Worm (Caenorhabditis elegans) whole organism, L4 larva: Measurements from ENCODE around the gene kin-5.

Experiments used
- F26F4.8 ChIP-seq: fragments of 200-800 bp; sonication (Bioruptor generic); conservative IDR thresholded peaks from 2 replicates; pipeline ENCODE4 v1.3.6; 2022; ENCODE audit warnings: missing genetic modification characterization, missing compliant biosample characterization
- F49E8.2 ChIP-seq: sonication (generic microtip); optimal IDR thresholded peaks from 2 replicates; lab custom pipeline; 2016; ENCODE audit warnings: missing compliant biosample characterization, mild to moderate bottlenecking, missing genetic modification characterization, borderline replicate concordance
- T20F7.1 ChIP-seq: fragments of 200-800 bp; sonication (Bioruptor generic); optimal IDR thresholded peaks from 2 replicates; lab custom pipeline; 2018; ENCODE audit warnings: mild to moderate bottlenecking, missing genetic modification characterization, missing compliant biosample characterization
- Y75B8A.6 ChIP-seq: fragments of 200-800 bp; sonication (Bioruptor generic); IDR thresholded peaks from 2 replicates; pipeline ENCODE4 v1.3.6; 2022; ENCODE audit warnings: missing genetic modification reagents, missing genetic modification characterization, missing compliant biosample characterization
- ZK546.5 ChIP-seq, 2 experiments: sonication (generic microtip); optimal IDR thresholded peaks; 2 replicates each; lab custom pipeline; 2017; ENCODE audit warnings: missing biosample characterization in 2 of 2, missing genetic modification characterization in 2 of 2
- aha-1 ChIP-seq: fragments of 150-350 bp; peaks from one replicate; lab custom pipeline; 2014; ENCODE audit warnings: missing biosample characterization, missing genetic modification characterization
- arid-1 ChIP-seq: fragments of 200-800 bp; sonication (Bioruptor generic); conservative IDR thresholded peaks from 2 replicates; pipeline ENCODE4 v1.3.6; 2022; ENCODE audit warnings: missing genetic modification reagents, missing genetic modification characterization, missing compliant biosample characterization
- ceh-32 ChIP-seq: sonication (generic microtip); optimal IDR thresholded peaks from 2 replicates; lab custom pipeline; 2016; ENCODE audit warnings: mild to moderate bottlenecking, missing genetic modification characterization, missing compliant biosample characterization; ENCODE audit not compliant: poor library complexity
- ceh-82 ChIP-seq: sonication (generic microtip); optimal IDR thresholded peaks from 2 replicates; lab custom pipeline; 2017; ENCODE audit warnings: missing biosample characterization, missing genetic modification characterization
- daf-19 ChIP-seq: fragments of 200-800 bp; sonication (Bioruptor generic); conservative IDR thresholded peaks from 2 replicates; pipeline ENCODE4 v1.3.6; 2022; ENCODE audit warnings: missing genetic modification characterization, missing compliant biosample characterization
- daf-8 ChIP-seq: fragments of 200-800 bp; sonication (Bioruptor generic); IDR thresholded peaks from 2 replicates; pipeline ENCODE4 v1.3.6; 2022; ENCODE audit warnings: missing genetic modification characterization, missing compliant biosample characterization
- dmd-8 ChIP-seq: fragments of 200-800 bp; sonication (Bioruptor generic); IDR thresholded peaks from 2 replicates; pipeline ENCODE4 v1.3.6; 2022; ENCODE audit warnings: missing genetic modification characterization, missing compliant biosample characterization
- dmd-9 ChIP-seq: fragments of 200-800 bp; sonication (Bioruptor generic); IDR thresholded peaks from 2 replicates; pipeline ENCODE4 v1.3.6; 2022; ENCODE audit warnings: missing genetic modification reagents, missing genetic modification characterization, missing compliant biosample characterization
- duxl-1 ChIP-seq: sonication (generic microtip); optimal IDR thresholded peaks from 2 replicates; lab custom pipeline; 2016; ENCODE audit warnings: mild to moderate bottlenecking, missing genetic modification characterization, moderate library complexity, missing compliant biosample characterization; ENCODE audit not compliant: poor library complexity
- dve-1 ChIP-seq: sonication (generic microtip); optimal IDR thresholded peaks from 2 replicates; lab custom pipeline; 2017; ENCODE audit warnings: antibody characterized with exemption, mild to moderate bottlenecking, missing genetic modification characterization, missing compliant biosample characterization; ENCODE audit not compliant: insufficient read depth
- egl-27 ChIP-seq: sonication (generic microtip); optimal IDR thresholded peaks from 3 replicates; lab custom pipeline; 2017; ENCODE audit warnings: missing biosample characterization, missing genetic modification reagents, missing genetic modification characterization
- hif-1 ChIP-seq, 2 experiments: sonication (generic microtip); optimal IDR thresholded peaks; 2 replicates each; lab custom pipeline; 2016 to 2017; ENCODE audit warnings: missing compliant biosample characterization in 2 of 2, missing genetic modification characterization in 2 of 2, missing genetic modification reagents in 2 of 2, missing genotype in 2 of 2, mild to moderate bottlenecking in 1 of 2
- hlh-11 ChIP-seq: fragments of 200-800 bp; sonication (Bioruptor generic); optimal IDR thresholded peaks from 2 replicates; lab custom pipeline; 2018; ENCODE audit warnings: mild to moderate bottlenecking, missing genetic modification characterization, missing compliant biosample characterization
- jun-1 ChIP-seq: fragments of 150-350 bp; optimal IDR thresholded peaks from 2 replicates; lab custom pipeline; 2014; ENCODE audit warnings: missing biosample characterization, missing genetic modification reagents, missing genetic modification characterization
- lin-13 ChIP-seq: fragments of 150-350 bp; optimal IDR thresholded peaks from 2 replicates; lab custom pipeline; 2014; ENCODE audit warnings: missing biosample characterization, missing genetic modification reagents, missing genetic modification characterization
- lin-15B ChIP-seq: fragments of 150-350 bp; sonication (generic microtip); optimal IDR thresholded peaks from 3 replicates; lab custom pipeline; 2014; ENCODE audit warnings: missing biosample characterization, missing genetic modification characterization
- madf-9 ChIP-seq: fragments of 200-800 bp; sonication (Bioruptor generic); conservative IDR thresholded peaks from 2 replicates; pipeline ENCODE4 v1.3.6; 2022; ENCODE audit warnings: missing genetic modification reagents, missing genetic modification characterization, missing compliant biosample characterization
- mdl-1 ChIP-seq, 2 experiments: fragments of 150-350 bp in 1 of 2; sonication (generic microtip) in 1 of 2; optimal IDR thresholded peaks; 2 replicates each; lab custom pipeline; 2014 to 2017; ENCODE audit warnings: missing biosample characterization in 2 of 2, missing genetic modification characterization in 2 of 2
- mdt-29 ChIP-seq: fragments of 200-800 bp; sonication (Bioruptor generic); IDR thresholded peaks from 2 replicates; pipeline ENCODE4 v1.3.6; 2022; ENCODE audit warnings: missing genetic modification reagents, missing genetic modification characterization, missing compliant biosample characterization
- mes-2 ChIP-seq: sonication (generic microtip); optimal IDR thresholded peaks from 2 replicates; lab custom pipeline; 2016; ENCODE audit warnings: missing genotype, mild to moderate bottlenecking, missing genetic modification characterization, missing compliant biosample characterization; ENCODE audit not compliant: poor library complexity, severe bottlenecking
- mxl-2 ChIP-seq: fragments of 200-800 bp; sonication (Bioruptor generic); conservative IDR thresholded peaks from 2 replicates; pipeline ENCODE4 v1.3.6; 2022; ENCODE audit warnings: missing genetic modification reagents, missing genetic modification characterization, missing compliant biosample characterization
- mxl-3 ChIP-seq: fragments of 200-800 bp; sonication (Bioruptor generic); optimal IDR thresholded peaks from 2 replicates; lab custom pipeline; 2018; ENCODE audit warnings: mild to moderate bottlenecking, missing genetic modification characterization, missing compliant biosample characterization
- nhr-10 ChIP-seq: fragments of 150-350 bp; optimal IDR thresholded peaks from 2 replicates; lab custom pipeline; 2014; ENCODE audit warnings: missing biosample characterization, missing genetic modification characterization
- nhr-102 ChIP-seq: sonication (generic microtip); optimal IDR thresholded peaks from 2 replicates; lab custom pipeline; 2016; ENCODE audit warnings: mild to moderate bottlenecking, missing genetic modification characterization, moderate library complexity, missing compliant biosample characterization
- nhr-111 ChIP-seq: fragments of 200-800 bp; sonication (Bioruptor generic); optimal IDR thresholded peaks from 2 replicates; lab custom pipeline; 2018; ENCODE audit warnings: mild to moderate bottlenecking, missing genetic modification characterization, missing compliant biosample characterization
- nhr-25 ChIP-seq: sonication (generic microtip); optimal IDR thresholded peaks from 2 replicates; lab custom pipeline; 2017; ENCODE audit warnings: missing genetic modification characterization, mild to moderate bottlenecking, missing compliant biosample characterization, antibody characterized with exemption, moderate library complexity, borderline replicate concordance; ENCODE audit not compliant: insufficient read depth
- nhr-41 ChIP-seq: fragments of 200-800 bp; sonication (Bioruptor generic); IDR thresholded peaks from 2 replicates; pipeline ENCODE4 v1.3.6; 2022; ENCODE audit warnings: missing genetic modification reagents, missing genetic modification characterization, missing compliant biosample characterization
- nhr-42 ChIP-seq: fragments of 200-800 bp; sonication (Bioruptor generic); IDR thresholded peaks from 2 replicates; pipeline ENCODE4 v1.3.6; 2022; ENCODE audit warnings: missing genetic modification characterization, missing compliant biosample characterization
- nhr-77 ChIP-seq: fragments of 150-350 bp; optimal IDR thresholded peaks from 2 replicates; lab custom pipeline; 2014; ENCODE audit warnings: missing biosample characterization, missing genetic modification characterization
- php-3 ChIP-seq: fragments of 200-800 bp; sonication (Bioruptor generic); IDR thresholded peaks from 2 replicates; pipeline ENCODE4 v1.3.6; 2022; ENCODE audit warnings: missing genetic modification reagents, missing genetic modification characterization, missing compliant biosample characterization
- saeg-2 ChIP-seq: fragments of 200-800 bp; sonication (Bioruptor generic); IDR thresholded peaks from 2 replicates; pipeline ENCODE4 v1.3.6; 2022; ENCODE audit warnings: missing genetic modification reagents, missing genetic modification characterization, missing compliant biosample characterization
- sdz-12 ChIP-seq: fragments of 200-800 bp; sonication (Bioruptor generic); optimal IDR thresholded peaks from 2 replicates; lab custom pipeline; 2018; ENCODE audit warnings: mild to moderate bottlenecking, missing genetic modification characterization, missing compliant biosample characterization
- skn-1 ChIP-seq: fragments of 150-350 bp; optimal IDR thresholded peaks from 2 replicates; lab custom pipeline; 2014; ENCODE audit warnings: missing biosample characterization, missing genetic modification characterization
- snpc-1.2 ChIP-seq: fragments of 200-800 bp; sonication (Bioruptor generic); IDR thresholded peaks from 2 replicates; pipeline ENCODE4 v1.3.6; 2022; ENCODE audit warnings: missing genetic modification reagents, missing genetic modification characterization, missing compliant biosample characterization
- spr-1 ChIP-seq: sonication (generic microtip); optimal IDR thresholded peaks from 2 replicates; lab custom pipeline; 2016; ENCODE audit warnings: mild to moderate bottlenecking, missing genetic modification characterization, missing compliant biosample characterization
- unc-130 ChIP-seq: sonication (generic microtip); optimal IDR thresholded peaks from 2 replicates; lab custom pipeline; 2016; ENCODE audit warnings: missing genetic modification reagents, missing genetic modification characterization, missing compliant biosample characterization
- unc-62 ChIP-seq, 3 experiments: fragments of 150-350 bp in 1 of 3; sonication (generic microtip); optimal IDR thresholded peaks in 2 of 3; peaks in 1 of 3; 1 replicate in 1 of 3; 2 replicates in 2 of 3; lab custom pipeline; 2014 to 2017; ENCODE audit warnings: missing biosample characterization in 3 of 3, missing genetic modification characterization in 3 of 3, missing genetic modification reagents in 3 of 3, missing genotype in 1 of 3
- vab-7 ChIP-seq: fragments of 200-800 bp; sonication (Bioruptor generic); IDR thresholded peaks from 2 replicates; pipeline ENCODE4 v1.3.6; 2022; ENCODE audit warnings: missing genetic modification reagents, missing genetic modification characterization, missing compliant biosample characterization
- zag-1 ChIP-seq: fragments of 150-350 bp; optimal IDR thresholded peaks from 2 replicates; lab custom pipeline; 2014; ENCODE audit warnings: missing biosample characterization, missing genetic modification characterization
- ztf-11 ChIP-seq: fragments of 150-350 bp; optimal IDR thresholded peaks from 2 replicates; lab custom pipeline; 2014; ENCODE audit warnings: missing biosample characterization, missing genetic modification characterization

kin-5 gene

DNA sequence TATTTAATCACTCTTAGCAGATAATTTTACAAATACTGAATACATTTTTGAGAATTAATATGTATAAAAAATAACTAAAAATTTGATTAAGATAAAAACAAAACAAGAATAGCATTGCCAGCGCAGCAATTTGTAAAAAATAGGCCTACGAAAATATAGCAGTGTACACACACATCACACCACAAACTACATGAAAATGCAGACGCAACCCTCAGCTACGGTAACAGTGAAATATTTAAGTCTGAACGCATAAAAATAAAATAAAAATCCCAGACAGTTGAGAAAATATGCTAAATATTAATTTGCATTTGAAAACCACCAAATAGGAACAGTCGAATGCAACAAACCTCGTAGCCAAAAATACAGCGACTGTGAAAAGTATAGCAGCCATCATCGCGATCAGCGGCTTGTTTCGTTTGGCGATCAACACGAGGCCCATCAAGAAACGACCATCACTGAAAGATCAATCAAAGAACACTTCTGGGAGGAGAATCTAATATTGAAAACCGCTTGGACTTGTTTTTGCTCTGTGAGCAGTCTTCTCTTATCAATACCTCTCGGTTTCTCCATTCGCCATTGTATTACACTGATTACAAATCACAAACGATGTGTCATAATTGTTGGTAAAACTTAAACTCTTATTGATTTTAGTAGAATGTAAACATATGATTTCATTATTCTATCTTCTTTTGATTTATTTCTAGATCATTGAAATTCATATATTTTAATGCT is 29.7 kb upstream of the kin-5 start, which contains the start of gene pyp-1 (continued):
- no peak for TF ChIP-seq aha-1 (tag; lab: Kevin White, UChicago)
- no peak for TF ChIP-seq ZK546.5 (tag; optimal IDR thresholded peaks at IDR 0.05; lab: Kevin White, UChicago)
- no peak for TF ChIP-seq lin-15B (tag; lab: Kevin White, UChicago)
- no peak for TF ChIP-seq zag-1 (tag; lab: Kevin White, UChicago)
- TF ChIP-seq nhr-102 (tag; lab: Kevin White, UChicago), result no peak
- 0 out of 2 replicates have a peak, but pooled peaks have one; percentile 37 for TF ChIP-seq snpc-1.2 (GFP tag; lab: Robert Waterston, UW)

- TF ChIP-seq egl-27 (tag; lab: Kevin White, UChicago) (no peak), arid-1 (no peak), unc-130 (GFP tag; lab: Kevin White, UChicago) (peak; percentile 51), mdt-29 (GFP tag; lab: Robert Waterston, UW) (no peak), mdl-1 (tag; optimal IDR thresholded peaks at IDR 0.05; lab: Kevin White, UChicago) (no peak), aha-1 (tag; lab: Kevin White, UChicago) (no peak), nhr-77 (tag; lab: Kevin White, UChicago) (peak; percentile 19), nhr-25 (tag; lab: Kevin White, UChicago) (peak; percentile 36), skn-1 (tag; lab: Kevin White, UChicago) (no peak), dmd-8 (no peak), F49E8.2 (no peak), unc-62 (GFP tag; optimal IDR thresholded peaks at IDR 0.05 in 1 of 2; lab: Kevin White, UChicago) (no peak), unc-62 (tag; optimal IDR thresholded peaks at IDR 0.05; lab: Kevin White, UChicago) (no peak), mxl-3 (GFP tag; lab: Kevin White, UChicago) (no peak), saeg-2 (GFP tag; lab: Robert Waterston, UW) (no peak), nhr-111 (GFP tag; lab: Kevin White, UChicago) (no peak), hlh-11 (tag; lab: Kevin White, UChicago) (peak; percentile 13), Y75B8A.6 (GFP tag; lab: Robert Waterston, UW) (0 out of 2 replicates have a peak, but pooled peaks have one; percentile 40), F26F4.8 (GFP tag; lab: Robert Waterston, UW) (no peak), nhr-102 (tag; lab: Kevin White, UChicago) (peak; percentile 77), snpc-1.2 (GFP tag; lab: Robert Waterston, UW) (0 out of 2 replicates have a peak, but pooled peaks have one; percentile 43), T20F7.1 (GFP tag; lab: Kevin White, UChicago) (peak; percentile 78), madf-9 (GFP tag; lab: Robert Waterston, UW) (no peak), ZK546.5 (tag; optimal IDR thresholded peaks at IDR 0.05; lab: Kevin White, UChicago) (no peak), mes-2 (tag; lab: Kevin White, UChicago) (peak; percentile 57), duxl-1 (tag; lab: Kevin White, UChicago) (peak; percentile 4), nhr-41 (GFP tag; lab: Robert Waterston, UW) (no peak), hif-1 (tag; optimal IDR thresholded peaks at IDR 0.05; lab: Kevin White, UChicago) (no peak), mxl-2 (GFP tag; lab: Robert Waterston, UW) (no peak), php-3 (no peak), dmd-9 (GFP tag; lab: Robert Waterston, UW) (no peak), ztf-11 (tag; lab: Kevin White, UChicago) (no peak), nhr-10 (tag; lab: Kevin White, UChicago) (no peak), jun-1 (tag; lab: Kevin White, UChicago) (no peak), ceh-82 (tag; lab: Kevin White, UChicago) (no peak), daf-8 (GFP tag; lab: Robert Waterston, UW) (no peak), vab-7 (0 out of 2 replicates have a peak, but pooled peaks have one; percentile 15), spr-1 (tag; lab: Kevin White, UChicago) (peak; percentile 13), sdz-12 (GFP tag; lab: Kevin White, UChicago) (no peak), dve-1 (peak; percentile 87), daf-19 (peak; percentile 73; the same call in 1 of the 2 replicates), lin-13 (GFP tag; lab: Kevin White, UChicago) (no peak), nhr-42 (GFP tag; lab: Robert Waterston, UW) (0 out of 2 replicates have a peak, but pooled peaks have one; percentile 41), ceh-32 (tag; lab: Kevin White, UChicago) (no peak)
Measured at ce11 chrIV:9994895-9995394, 26.0 kb upstream of the kin-5 start, which contains the start of gene uba-1. Gene uba-1, minus strand, starts transcription at chrIV:9994945.
